Worm (Caenorhabditis elegans) whole organism, L3 larva: Measurements from ENCODE around the gene Y39B6A.25.

ENCODE experiments used
- R02D3.7 ChIP-seq: fragments of 150-350 bp; optimal IDR thresholded peaks from 2 replicates; lab custom pipeline; 2014; ENCODE audit warnings: missing biosample characterization, missing genetic modification characterization
- ama-1 ChIP-seq: fragments of 150-350 bp; optimal IDR thresholded peaks from 2 replicates; lab custom pipeline; 2018
- daf-12 ChIP-seq: fragments of 150-350 bp; optimal IDR thresholded peaks from 2 replicates; lab custom pipeline; 2014; ENCODE audit warnings: missing biosample characterization, missing genetic modification reagents, missing genetic modification characterization
- nhr-237 ChIP-seq: fragments of 150-350 bp; optimal IDR thresholded peaks from 2 replicates; lab custom pipeline; 2014; ENCODE audit warnings: missing biosample characterization, missing genetic modification characterization
- nhr-67 ChIP-seq: fragments of 150-350 bp; optimal IDR thresholded peaks from 2 replicates; lab custom pipeline; 2014; ENCODE audit warnings: missing biosample characterization, missing genetic modification characterization

DNA sequence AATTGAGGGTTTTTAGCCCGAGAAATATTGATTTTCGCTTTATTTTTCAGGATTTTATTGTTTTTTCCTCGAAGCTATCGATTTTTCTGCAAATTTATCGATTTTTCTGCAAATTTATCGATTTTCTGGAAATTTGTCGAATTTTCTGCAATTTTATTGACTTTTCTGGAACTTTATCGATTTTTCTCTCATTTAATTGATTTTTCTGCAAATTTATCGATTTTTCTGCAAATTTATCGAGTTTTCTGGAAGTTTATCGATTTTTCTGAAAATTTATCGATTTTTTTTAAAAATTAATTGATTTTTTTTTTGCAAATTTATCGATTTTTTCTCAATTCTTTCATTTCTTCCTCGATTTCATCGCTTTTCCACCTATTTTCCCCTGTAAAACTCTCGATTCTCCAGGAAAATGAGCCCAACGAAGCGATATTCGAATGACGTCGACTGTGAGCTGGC is 32.7 kb upstream of the Y39B6A.25 start, which contains the start of gene gtf-2F2:
- TF ChIP-seq nhr-237 (tag; lab: Kevin White, UChicago) (no peak), daf-12 (no peak), R02D3.7 (no peak), nhr-67 (tag; lab: Kevin White, UChicago) (no peak), ama-1 (lab: Kevin White, UChicago) (no peak)
